Worm (Caenorhabditis elegans): ENCODE measurements around the gene C55A6.11.
"Not testable (repeated sequence)": the region's sequence is repeated elsewhere in the genome, so short reads cannot be mapped to it uniquely, and the experiment has no call there.

- not testable (repeated sequence) for TF ChIP-seq dmd-4 (tag; optimal IDR thresholded peaks at IDR 0.05; ENCODE audit: borderline replicate concordance); nfya-1 (tag; optimal IDR thresholded peaks at IDR 0.05); unc-86 (tag; optimal IDR thresholded peaks at IDR 0.05); ets-4 (tag; optimal IDR thresholded peaks at IDR 0.05); pag-3 (tag; optimal IDR thresholded peaks at IDR 0.05; ENCODE audit: borderline replicate concordance); pax-1 (tag; optimal IDR thresholded peaks at IDR 0.05); ceh-6 (GFP tag; optimal IDR thresholded peaks at IDR 0.05); rnt-1 (tag; optimal IDR thresholded peaks at IDR 0.05); ceh-19 (GFP tag; optimal IDR thresholded peaks at IDR 0.05); ceh-24 (tag; optimal IDR thresholded peaks at IDR 0.05)
Observed at ce11 chrV:11483580-11484092, 36.7 kb upstream of the C55A6.11 start, which contains the start of gene col-157.

All from whole organism, late embryonic.